Fruit fly (Drosophila melanogaster) whole organism, embryonic: ENCODE results near the gene CG13390.
A peak's percentile ranks its signal among the peaks of the same experiment; 100 is the strongest.

Experiments
- BtbVII ChIP-seq: fragments of 200-800 bp; sonication (Bioruptor generic); optimal IDR thresholded peaks from 3 replicates; lab custom pipeline; 2017; ENCODE audit warnings: missing biosample characterization, mild to moderate bottlenecking, missing genetic modification characterization
- CG10209 ChIP-seq: fragments of 200-800 bp; sonication (Bioruptor generic); optimal IDR thresholded peaks from 3 replicates; lab custom pipeline; 2017; ENCODE audit warnings: missing biosample characterization, mild to moderate bottlenecking, missing genetic modification characterization, missing genetic modification reagents
- CG11504 ChIP-seq: fragments of 200-800 bp; sonication (Bioruptor generic); optimal IDR thresholded peaks from 3 replicates; lab custom pipeline; 2019; ENCODE audit warnings: missing biosample characterization, mild to moderate bottlenecking, missing genetic modification characterization, moderate library complexity
- CG11560 ChIP-seq: fragments of 200-800 bp; sonication (Bioruptor generic); IDR thresholded peaks from 3 replicates; pipeline ENCODE4 v1.3.6; 2022; ENCODE audit warnings: missing biosample characterization, missing genetic modification characterization
- CG12659 ChIP-seq: fragments of 200-800 bp; sonication (Bioruptor generic); optimal IDR thresholded peaks from 3 replicates; lab custom pipeline; 2017; ENCODE audit warnings: mild to moderate bottlenecking, missing biosample characterization, missing genetic modification reagents, missing genetic modification characterization
- CG13424 ChIP-seq: fragments of 200-800 bp; sonication (Bioruptor generic); optimal IDR thresholded peaks from 2 replicates; lab custom pipeline; 2019; ENCODE audit warnings: missing biosample characterization, mild to moderate bottlenecking, missing genetic modification characterization, moderate library complexity
- CG14860 ChIP-seq: fragments of 200-800 bp; sonication (Bioruptor generic); IDR thresholded peaks from 3 replicates; pipeline ENCODE4 v1.3.6; 2022; ENCODE audit warnings: missing biosample characterization, missing genetic modification characterization; ENCODE audit not compliant: partially characterized antibody
- CG15514 ChIP-seq: fragments of 200-800 bp; sonication (Bioruptor generic); optimal IDR thresholded peaks from 3 replicates; lab custom pipeline; 2017; ENCODE audit warnings: missing biosample characterization, missing genetic modification characterization, mild to moderate bottlenecking, moderate library complexity, missing genetic modification reagents
- CG1603 ChIP-seq: fragments of 200-800 bp; sonication (Bioruptor generic); optimal IDR thresholded peaks from 2 replicates; lab custom pipeline; 2019; ENCODE audit warnings: missing biosample characterization, mild to moderate bottlenecking, missing genetic modification characterization, moderate library complexity
- CG16813 ChIP-seq: fragments of 200-800 bp; sonication (Bioruptor generic); IDR thresholded peaks from 3 replicates; pipeline ENCODE4 v1.3.6; 2022; ENCODE audit warnings: missing biosample characterization, missing genetic modification characterization; ENCODE audit not compliant: partially characterized antibody
- CG17829 ChIP-seq: fragments of 200-800 bp; optimal IDR thresholded peaks from 2 replicates; lab custom pipeline; 2019; ENCODE audit warnings: missing biosample characterization, mild to moderate bottlenecking, missing genetic modification characterization, moderate library complexity
- CG2116 ChIP-seq: fragments of 200-800 bp; sonication (Bioruptor generic); optimal IDR thresholded peaks from 3 replicates; lab custom pipeline; 2018; ENCODE audit warnings: missing biosample characterization, mild to moderate bottlenecking, missing genetic modification characterization
- CG2129 ChIP-seq: fragments of 200-800 bp; sonication (Bioruptor generic); IDR thresholded peaks from 2 replicates; pipeline ENCODE4 v1.3.6; 2022; ENCODE audit warnings: missing biosample characterization, missing genetic modification characterization; ENCODE audit not compliant: partially characterized antibody
- CG2712 ChIP-seq: fragments of 200-800 bp; optimal IDR thresholded peaks from 3 replicates; lab custom pipeline; 2019; ENCODE audit warnings: missing biosample characterization, mild to moderate bottlenecking, missing genetic modification characterization, moderate library complexity
- CG31441 ChIP-seq: fragments of 200-800 bp; sonication (Bioruptor generic); IDR thresholded peaks from 2 replicates; pipeline ENCODE4 v1.3.6; 2022; ENCODE audit warnings: missing biosample characterization, missing genetic modification characterization
- CG32767 ChIP-seq: fragments of 200-800 bp; sonication (Bioruptor generic); IDR thresholded peaks from 2 replicates; pipeline ENCODE4 v1.3.6; 2022; ENCODE audit warnings: missing biosample characterization, missing genetic modification characterization
- CG33213 ChIP-seq: fragments of 200-800 bp; sonication (Bioruptor generic); optimal IDR thresholded peaks from 3 replicates; lab custom pipeline; 2016; ENCODE audit warnings: missing biosample characterization, missing genetic modification characterization
- CG7357 ChIP-seq: fragments of 200-800 bp; sonication (Bioruptor generic); IDR thresholded peaks from 3 replicates; pipeline ENCODE4 v1.3.6; 2022; ENCODE audit warnings: missing biosample characterization, missing genetic modification characterization
- D19B ChIP-seq: fragments of 200-800 bp; sonication (Bioruptor generic); optimal IDR thresholded peaks from 2 replicates; lab custom pipeline; 2017; ENCODE audit warnings: missing biosample characterization, mild to moderate bottlenecking, missing genetic modification characterization
- Dll ChIP-seq: fragments of 200-800 bp; sonication (Bioruptor generic); IDR thresholded peaks from 4 replicates; pipeline ENCODE4 v1.3.6; 2022; ENCODE audit warnings: missing biosample characterization, missing genetic modification characterization; ENCODE audit not compliant: partially characterized antibody
- Eip74EF ChIP-seq, 2 experiments: fragments of 200-800 bp in 1 of 2; fragments of >200 bp in 1 of 2; sonication (Bioruptor generic) in 1 of 2; optimal IDR thresholded peaks; 2 replicates each; lab custom pipeline; 2017 to 2019; ENCODE audit warnings: missing biosample characterization in 2 of 2, missing genetic modification characterization in 2 of 2, mild to moderate bottlenecking in 1 of 2, moderate library complexity in 1 of 2
- Ets65A ChIP-seq: fragments of 200-800 bp; sonication (Bioruptor generic); peaks from one replicate; lab custom pipeline; 2016; ENCODE audit warnings: missing biosample characterization, missing genetic modification characterization
- Fer3 ChIP-seq: fragments of 200-800 bp; sonication (Bioruptor generic); optimal IDR thresholded peaks from 2 replicates; lab custom pipeline; 2018; ENCODE audit warnings: missing biosample characterization, mild to moderate bottlenecking, missing genetic modification characterization, moderate library complexity
- HLH4C ChIP-seq: fragments of 200-800 bp; sonication (Bioruptor generic); IDR thresholded peaks from 3 replicates; pipeline ENCODE4 v1.3.6; 2022; ENCODE audit warnings: missing biosample characterization, missing genetic modification characterization; ENCODE audit not compliant: partially characterized antibody
- Hand ChIP-seq: fragments of 200-800 bp; sonication (Bioruptor generic); optimal IDR thresholded peaks from 2 replicates; lab custom pipeline; 2017; ENCODE audit warnings: mild to moderate bottlenecking, missing biosample characterization, missing genetic modification reagents, missing genetic modification characterization
- Hr78 ChIP-seq, 2 experiments: fragments of 200-800 bp in 1 of 2; fragments of >200 bp in 1 of 2; sonication (Bioruptor generic) in 1 of 2; optimal IDR thresholded peaks; 2 replicates each; lab custom pipeline; 2017 to 2019; ENCODE audit warnings: missing biosample characterization in 2 of 2, missing genetic modification characterization in 2 of 2, mild to moderate bottlenecking in 1 of 2, moderate library complexity in 1 of 2
- Lpt ChIP-seq: fragments of >200 bp; optimal IDR thresholded peaks from 2 replicates; lab custom pipeline; 2018; ENCODE audit warnings: missing biosample characterization, missing genetic modification characterization
- Med ChIP-seq: fragments of 200-800 bp; sonication (Bioruptor generic); peaks from one replicate; lab custom pipeline; 2016; ENCODE audit warnings: missing biosample characterization, missing genetic modification characterization, mild to moderate bottlenecking, inconsistent platforms, moderate library complexity
- NFAT ChIP-seq: fragments of 200-800 bp; sonication (Bioruptor generic); IDR thresholded peaks from 2 replicates; pipeline ENCODE4 v1.3.6; 2022; ENCODE audit warnings: missing biosample characterization, missing genetic modification characterization
- Nf-YA ChIP-seq: fragments of 200-800 bp; sonication (Bioruptor generic); IDR thresholded peaks from 2 replicates; pipeline ENCODE4 v1.3.6; 2022; ENCODE audit warnings: missing biosample characterization, missing genetic modification characterization
- Vsx1 ChIP-seq: fragments of 200-800 bp; sonication (Bioruptor generic); optimal IDR thresholded peaks from 2 replicates; lab custom pipeline; 2017; ENCODE audit warnings: missing biosample characterization, mild to moderate bottlenecking, missing genetic modification characterization, missing genetic modification reagents
- abd-A ChIP-seq: fragments of 200-800 bp; sonication (Bioruptor generic); optimal IDR thresholded peaks from 3 replicates; lab custom pipeline; 2019; ENCODE audit warnings: missing biosample characterization, mild to moderate bottlenecking, missing genetic modification characterization, moderate library complexity
- ac ChIP-seq: fragments of 200-800 bp; sonication (Bioruptor generic); optimal IDR thresholded peaks from 3 replicates; lab custom pipeline; 2017; ENCODE audit warnings: missing biosample characterization, mild to moderate bottlenecking, missing genetic modification characterization
- aop ChIP-seq: fragments of 200-800 bp; sonication (Bioruptor generic); IDR thresholded peaks from 2 replicates; pipeline ENCODE4 v1.3.6; 2022; ENCODE audit warnings: missing biosample characterization, missing genetic modification characterization
- ash1 ChIP-seq: fragments of 200-800 bp; sonication (Bioruptor generic); optimal IDR thresholded peaks from 2 replicates; lab custom pipeline; 2018; ENCODE audit warnings: missing biosample characterization, mild to moderate bottlenecking, missing genetic modification characterization
- bbx ChIP-seq: fragments of 200-800 bp; sonication (Bioruptor generic); IDR thresholded peaks from 2 replicates; pipeline ENCODE4 v1.3.6; 2022; ENCODE audit warnings: missing biosample characterization, missing genetic modification characterization; ENCODE audit not compliant: partially characterized antibody
- cad ChIP-seq: fragments of >200 bp; optimal IDR thresholded peaks from 2 replicates; lab custom pipeline; 2017; ENCODE audit warnings: missing biosample characterization, missing genetic modification characterization
- chinmo ChIP-seq: fragments of 200-800 bp; sonication (Bioruptor generic); IDR thresholded peaks from 4 replicates; pipeline ENCODE4 v1.3.6; 2022; ENCODE audit warnings: missing biosample characterization, missing genetic modification characterization; ENCODE audit not compliant: partially characterized antibody
- ci ChIP-seq: fragments of 200-800 bp; sonication (Bioruptor generic); IDR thresholded peaks from 3 replicates; pipeline ENCODE4 v1.3.6; 2022; ENCODE audit warnings: missing biosample characterization, missing genetic modification characterization
- da ChIP-seq: fragments of 200-800 bp; sonication (Bioruptor generic); optimal IDR thresholded peaks from 2 replicates; lab custom pipeline; 2016; ENCODE audit warnings: missing biosample characterization, missing genetic modification characterization
- fd64A ChIP-seq: fragments of 200-800 bp; sonication (Bioruptor generic); optimal IDR thresholded peaks from 3 replicates; lab custom pipeline; 2018; ENCODE audit warnings: missing biosample characterization, mild to moderate bottlenecking, missing genetic modification characterization
- ftz-f1 ChIP-seq: fragments of 200-800 bp; sonication (Bioruptor generic); optimal IDR thresholded peaks from 2 replicates; lab custom pipeline; 2016; ENCODE audit warnings: missing biosample characterization, missing genetic modification characterization
- gcm ChIP-seq: fragments of 200-800 bp; sonication (Bioruptor generic); optimal IDR thresholded peaks from 2 replicates; lab custom pipeline; 2019; ENCODE audit warnings: missing biosample characterization, mild to moderate bottlenecking, missing genetic modification characterization, moderate library complexity
- ham ChIP-seq: fragments of 200-800 bp; sonication (Bioruptor generic); IDR thresholded peaks from 2 replicates; pipeline ENCODE4 v1.3.6; 2022; ENCODE audit warnings: missing biosample characterization, missing genetic modification characterization
- inv ChIP-seq: fragments of 200-800 bp; sonication (Bioruptor generic); IDR thresholded peaks from 2 replicates; pipeline ENCODE4 v1.3.6; 2022; ENCODE audit warnings: missing biosample characterization, missing genetic modification characterization; ENCODE audit not compliant: partially characterized antibody
- jing ChIP-seq: fragments of 200-800 bp; sonication (Bioruptor generic); optimal IDR thresholded peaks from 2 replicates; lab custom pipeline; 2018; ENCODE audit warnings: missing biosample characterization, mild to moderate bottlenecking, missing genetic modification characterization
- sens ChIP-seq: fragments of 200-800 bp; sonication (Bioruptor generic); peaks from one replicate; lab custom pipeline; 2016; ENCODE audit warnings: missing biosample characterization, missing genetic modification characterization
- tna ChIP-seq: fragments of 200-800 bp; sonication (Bioruptor generic); IDR thresholded peaks from 2 replicates; pipeline ENCODE4 v1.3.6; 2022; ENCODE audit warnings: missing biosample characterization, missing genetic modification characterization; ENCODE audit not compliant: partially characterized antibody
- unc-4 ChIP-seq: fragments of 200-800 bp; sonication (Bioruptor generic); IDR thresholded peaks from 2 replicates; pipeline ENCODE4 v1.3.6; 2022; ENCODE audit warnings: missing biosample characterization, missing genetic modification characterization; ENCODE audit not compliant: partially characterized antibody
- yki ChIP-seq: fragments of >200 bp; optimal IDR thresholded peaks from 3 replicates; lab custom pipeline; 2018

Gene CG13390

dm6 chr2L:8374235-8374634 is 2.4 kb downstream of the CG13390 start, which contains the start of gene Wdr82 (continued):
- no peak for TF ChIP-seq jing
- TF ChIP-seq chinmo (GFP tag; lab: Robert Waterston, UW), result peak; percentile 83
- TF ChIP-seq CG7357 (GFP tag; lab: Robert Waterston, UW), result no peak
- peak; percentile 18 for TF ChIP-seq CG2712 (tag; lab: Kevin White, UChicago)
- peak; percentile 100 for TF ChIP-seq CG15514 (GFP tag; lab: Kevin White, UChicago)
- TF ChIP-seq CG13424 (tag; lab: Kevin White, UChicago), result no peak
- no peak for TF ChIP-seq Ets65A (GFP tag; lab: Kevin White, UChicago)
- TF ChIP-seq HLH4C, result peak; percentile 84
- peak; percentile 55; the same call in 1 of the 2 replicates for TF ChIP-seq CG2129 (GFP tag; lab: Robert Waterston, UW)
- TF ChIP-seq ftz-f1, result no peak
- TF ChIP-seq Eip74EF (GFP tag; optimal IDR thresholded peaks at IDR 0.05; lab: Kevin White, UChicago), result no peak
- TF ChIP-seq CG11504 (tag; lab: Kevin White, UChicago), result peak; percentile 77
- TF ChIP-seq da (GFP tag; lab: Kevin White, UChicago), result no peak
- no peak for TF ChIP-seq ham
- no peak for TF ChIP-seq fd64A (GFP tag; lab: Kevin White, UChicago)
- TF ChIP-seq CG2116 (GFP tag; lab: Kevin White, UChicago), result peak; percentile 61
- TF ChIP-seq Hr78 (GFP tag; optimal IDR thresholded peaks at IDR 0.05; lab: Kevin White, UChicago), result no peak
- no peak for TF ChIP-seq ac (GFP tag; lab: Kevin White, UChicago)
- TF ChIP-seq Dll (GFP tag; lab: Robert Waterston, UW), result peak; percentile 77
- no peak for TF ChIP-seq yki (lab: Kevin White, UChicago)
- TF ChIP-seq gcm, result no peak
- TF ChIP-seq CG31441 (GFP tag; lab: Robert Waterston, UW), result no peak
- TF ChIP-seq ash1 (GFP tag; lab: Kevin White, UChicago), result no peak
- peak; percentile 82 for TF ChIP-seq sens (GFP tag; lab: Kevin White, UChicago)
- TF ChIP-seq abd-A (tag; lab: Kevin White, UChicago), result no peak
- no peak for TF ChIP-seq cad (GFP tag; lab: Kevin White, UChicago)
- peak; percentile 62 for TF ChIP-seq CG14860 (GFP tag; lab: Robert Waterston, UW)
- TF ChIP-seq Fer3 (tag; lab: Kevin White, UChicago), result no peak
- no peak for TF ChIP-seq CG32767
- TF ChIP-seq CG33213 (GFP tag; lab: Kevin White, UChicago), result no peak
- peak; percentile 69 for TF ChIP-seq CG16813 (GFP tag; lab: Robert Waterston, UW)
- no peak for TF ChIP-seq D19B
- TF ChIP-seq Nf-YA (GFP tag; lab: Robert Waterston, UW), result no peak
- peak; percentile 76 for TF ChIP-seq unc-4 (GFP tag; lab: Robert Waterston, UW)
- TF ChIP-seq aop (GFP tag; lab: Robert Waterston, UW), result no peak
- TF ChIP-seq Vsx1 (GFP tag; lab: Kevin White, UChicago), result no peak
- no peak for TF ChIP-seq ci (GFP tag; lab: Robert Waterston, UW)
- no peak for TF ChIP-seq CG11560 (tag; lab: Robert Waterston, UW)
- peak; percentile 83 for TF ChIP-seq tna (GFP tag; lab: Robert Waterston, UW)
- TF ChIP-seq bbx, result peak; percentile 87
- TF ChIP-seq BtbVII (GFP tag; lab: Kevin White, UChicago), result no peak
- no peak for TF ChIP-seq NFAT (GFP tag; lab: Robert Waterston, UW)
- TF ChIP-seq inv (GFP tag; lab: Robert Waterston, UW), result peak; percentile 36; the same call in 1 of the 2 replicates
- no peak for TF ChIP-seq CG10209 (GFP tag; lab: Kevin White, UChicago)
- TF ChIP-seq CG1603, result peak; percentile 44
- no peak for TF ChIP-seq CG12659 (GFP tag; lab: Kevin White, UChicago)
- no peak for TF ChIP-seq Lpt (GFP tag; lab: Kevin White, UChicago)
- TF ChIP-seq CG17829 (tag; lab: Kevin White, UChicago), result peak; percentile 31
- TF ChIP-seq Hand, result no peak
- peak; percentile 2 for TF ChIP-seq Med (GFP tag; lab: Kevin White, UChicago)
